Worm (Caenorhabditis elegans) whole organism, young adult: Measurements from ENCODE around the gene dec-7.

Source experiments
- D2030.7 ChIP-seq: fragments of 200-800 bp; sonication (Bioruptor generic); IDR thresholded peaks from 2 replicates; pipeline ENCODE4 v1.3.6; 2022; ENCODE audit warnings: missing genetic modification reagents, missing genetic modification characterization, missing compliant biosample characterization
- aptf-3 ChIP-seq: fragments of 200-800 bp; sonication (Bioruptor generic); IDR thresholded peaks from 2 replicates; pipeline ENCODE4 v1.3.6; 2022; ENCODE audit warnings: missing genetic modification characterization, missing compliant biosample characterization
- ceh-27 ChIP-seq: fragments of 200-800 bp; sonication (Bioruptor generic); optimal IDR thresholded peaks from 2 replicates; lab custom pipeline; 2018; ENCODE audit warnings: mild to moderate bottlenecking, missing genetic modification characterization, moderate library complexity, missing compliant biosample characterization
- dpl-1 ChIP-seq: fragments of 150-350 bp; optimal IDR thresholded peaks from 2 replicates; lab custom pipeline; 2014; ENCODE audit warnings: missing biosample characterization, missing genetic modification reagents, missing genetic modification characterization
- efl-1 ChIP-seq: fragments of 150-350 bp; optimal IDR thresholded peaks from 2 replicates; lab custom pipeline; 2014; ENCODE audit warnings: missing biosample characterization, missing genetic modification reagents, missing genetic modification characterization
- him-1 ChIP-seq: sonication (generic microtip); optimal IDR thresholded peaks from 2 replicates; lab custom pipeline; 2016; ENCODE audit warnings: missing genotype, missing genetic modification reagents, missing genetic modification characterization, missing compliant biosample characterization
- hlh-12 ChIP-seq: sonication (generic microtip); optimal IDR thresholded peaks from 2 replicates; lab custom pipeline; 2016; ENCODE audit warnings: missing genetic modification characterization, missing compliant biosample characterization
- lir-1 ChIP-seq: fragments of 200-800 bp; sonication (Bioruptor generic); conservative IDR thresholded peaks from 2 replicates; pipeline ENCODE4 v1.3.6; 2022; ENCODE audit warnings: missing genetic modification reagents, missing genetic modification characterization, missing compliant biosample characterization
- mcd-1 ChIP-seq: fragments of 200-800 bp; sonication (Bioruptor generic); IDR thresholded peaks from 2 replicates; pipeline ENCODE4 v1.3.6; 2022; ENCODE audit warnings: missing genetic modification reagents, missing genetic modification characterization, missing compliant biosample characterization
- nhr-90 ChIP-seq: sonication (generic microtip); optimal IDR thresholded peaks from 2 replicates; lab custom pipeline; 2016; ENCODE audit warnings: missing genotype, mild to moderate bottlenecking, missing genetic modification characterization, missing compliant biosample characterization
- rcor-1 ChIP-seq: fragments of 200-800 bp; sonication (Bioruptor generic); IDR thresholded peaks from 2 replicates; pipeline ENCODE4 v1.3.6; 2022; ENCODE audit warnings: missing genetic modification reagents, missing genetic modification characterization, missing compliant biosample characterization
- unc-130 ChIP-seq: sonication (generic microtip); optimal IDR thresholded peaks from 2 replicates; lab custom pipeline; 2016; ENCODE audit warnings: missing genetic modification reagents, missing genetic modification characterization, missing compliant biosample characterization

ce11 chrIII:9905307-9905706 is 26.9 kb upstream of the dec-7 start:
- TF ChIP-seq mcd-1 (GFP tag; lab: Robert Waterston, UW) (no peak), ceh-27 (no peak), aptf-3 (GFP tag; lab: Robert Waterston, UW) (no peak), D2030.7 (GFP tag; lab: Robert Waterston, UW) (no peak), rcor-1 (GFP tag; lab: Robert Waterston, UW) (no peak), nhr-90 (no peak), lir-1 (GFP tag; lab: Robert Waterston, UW) (no peak), efl-1 (GFP tag; lab: Kevin White, UChicago) (no peak), dpl-1 (no peak), him-1 (no peak), unc-130 (GFP tag; lab: Kevin White, UChicago) (no peak), hlh-12 (no peak)
